Fruit fly (Drosophila melanogaster) whole organism, larva: ENCODE data around the gene CG4768.
A peak's percentile ranks its signal among the peaks of the same experiment; 100 is the strongest.

ENCODE experiments used
- noc ChIP-seq: fragments of 200-800 bp; sonication (Bioruptor generic); optimal IDR thresholded peaks from 3 replicates; lab custom pipeline; 2019; ENCODE audit warnings: missing biosample characterization, mild to moderate bottlenecking, missing genetic modification characterization, moderate library complexity

CG4768 gene

dm6 chrX:16793129-16793748, 1.3 kb downstream of the CG4768 start:
- TF ChIP-seq noc (tag; lab: Kevin White, UChicago): no peak

- no peak for TF ChIP-seq noc (tag; lab: Kevin White, UChicago)
Observed at dm6 chrX:16798166-16798565, 6.2 kb downstream of the CG4768 start.

dm6 chrX:16799914-16800313, 8.0 kb downstream of the CG4768 start:
- no peak for TF ChIP-seq noc (tag; lab: Kevin White, UChicago)

- TF ChIP-seq noc (tag; lab: Kevin White, UChicago): no peak
Observed at dm6 chrX:16800530-16801027, 8.7 kb downstream of the CG4768 start, which contains the start of the genes CG9132 and CG4789. CG9132 (minus strand) TSS chrX:16800710. CG4789 (plus strand) TSS chrX:16800930.

- no peak for TF ChIP-seq noc (tag; lab: Kevin White, UChicago)
Observed at dm6 chrX:16803299-16803698, 11.4 kb downstream of the CG4768 start, which contains the start of the genes Rai1 and CG13005. Rai1 (minus strand) TSS chrX:16803344. CG13005 (plus strand) TSS chrX:16803650.

dm6 chrX:16805768-16806167, 13.8 kb downstream of the CG4768 start, which contains the start of gene ppk28:
ppk28 (plus strand) TSS chrX:16806068.
- no peak for TF ChIP-seq noc (tag; lab: Kevin White, UChicago)

- no peak for TF ChIP-seq noc (tag; lab: Kevin White, UChicago)
Observed at dm6 chrX:16808654-16809053, 16.7 kb downstream of the CG4768 start.

- no peak for TF ChIP-seq noc (tag; lab: Kevin White, UChicago)
Observed at dm6 chrX:16809093-16809492, 17.2 kb downstream of the CG4768 start.

- peak; percentile 67 for TF ChIP-seq noc (tag; lab: Kevin White, UChicago)
Observed at dm6 chrX:16811213-16811749, 19.4 kb downstream of the CG4768 start, which contains the start of gene CG4829. CG4829 (plus strand) TSS chrX:16811699.

- no peak for TF ChIP-seq noc (tag; lab: Kevin White, UChicago)
Observed at dm6 chrX:16813226-16813625, 21.3 kb downstream of the CG4768 start.

- no peak for TF ChIP-seq noc (tag; lab: Kevin White, UChicago)
Observed at dm6 chrX:16814351-16814750, 22.4 kb downstream of the CG4768 start.

dm6 chrX:16815168-16815567, 23.2 kb downstream of the CG4768 start:
- TF ChIP-seq noc (tag; lab: Kevin White, UChicago): no peak

dm6 chrX:16816500-16816899, 24.6 kb downstream of the CG4768 start:
- TF ChIP-seq noc (tag; lab: Kevin White, UChicago): no peak

- TF ChIP-seq noc (tag; lab: Kevin White, UChicago): no peak
Observed at dm6 chrX:16818186-16818585, 26.3 kb downstream of the CG4768 start.

dm6 chrX:16820665-16821064, 28.7 kb downstream of the CG4768 start:
- no peak for TF ChIP-seq noc (tag; lab: Kevin White, UChicago)

dm6 chrX:16821216-16821615, 29.3 kb downstream of the CG4768 start:
- TF ChIP-seq noc (tag; lab: Kevin White, UChicago): no peak

- TF ChIP-seq noc (tag; lab: Kevin White, UChicago): peak; percentile 22
Observed at dm6 chrX:16822080-16822479, 30.2 kb downstream of the CG4768 start.
